Fruit fly (Drosophila melanogaster): Measurements from ENCODE around the gene CG32485.

The CG32485 gene

DNA sequence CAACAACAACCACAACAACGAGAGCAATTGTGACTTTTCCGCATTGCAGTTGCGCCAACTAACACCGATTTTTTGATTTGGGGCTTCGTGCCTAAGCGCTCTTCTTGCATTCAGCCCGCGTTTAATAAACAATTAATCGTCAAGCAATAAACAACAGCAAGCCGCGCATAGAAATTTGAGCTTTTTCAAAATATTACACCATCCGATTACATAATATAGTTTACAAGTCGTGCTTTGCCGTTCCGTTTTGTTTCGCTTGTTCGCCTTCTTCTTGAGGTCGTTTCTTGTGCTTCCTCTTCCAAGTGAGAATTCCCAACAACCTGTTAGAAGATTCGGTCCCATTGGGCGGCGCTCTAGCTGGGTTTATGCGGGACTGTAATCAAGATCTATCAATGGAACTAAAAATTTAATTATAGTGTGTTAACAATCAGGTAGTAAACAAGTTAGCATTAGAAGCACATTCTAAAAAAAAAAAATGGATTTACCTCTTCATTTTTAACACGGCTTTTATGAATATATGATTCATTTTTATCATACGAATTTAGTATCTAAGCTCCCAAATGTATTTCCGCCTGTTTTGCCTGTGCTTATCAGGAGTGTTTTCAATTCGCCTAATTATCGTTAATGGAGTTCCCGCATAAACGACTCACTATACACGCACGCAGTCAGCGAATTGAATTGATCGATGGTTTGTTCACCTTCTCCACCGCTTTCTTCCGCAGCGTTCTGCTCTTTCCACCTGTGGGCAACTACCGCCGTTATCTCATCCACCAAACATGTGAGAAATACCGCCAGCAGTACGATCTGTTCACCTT is 14.1 kb upstream of the CG32485 start (continued):
- TF ChIP-seq sr (GFP tag; IDR thresholded peaks at IDR 0.05) = no peak
- peak; percentile 75 for TF ChIP-seq onecut (GFP tag; IDR thresholded peaks at IDR 0.05)
- peak; percentile 4 for TF ChIP-seq NC2β (GFP tag; optimal IDR thresholded peaks at IDR 0.05)
- TF ChIP-seq CG31388 (GFP tag; optimal IDR thresholded peaks at IDR 0.05) = peak; percentile 51
- TF ChIP-seq Gsc (GFP tag; IDR thresholded peaks at IDR 0.05) = no peak
- peak; percentile 80 for TF ChIP-seq zfh1 (GFP tag; IDR thresholded peaks at IDR 0.05)
- peak; percentile 87 for TF ChIP-seq CG31441 (GFP tag; IDR thresholded peaks at IDR 0.05)
- TF ChIP-seq CG12155 (GFP tag; optimal IDR thresholded peaks at IDR 0.05) = peak; percentile 72
- TF ChIP-seq Ets65A (GFP tag) = peak; percentile 71
- peak; percentile 61; the same call in 1 of the 2 replicates for TF ChIP-seq CG10959 (GFP tag; IDR thresholded peaks at IDR 0.05)
- TF ChIP-seq zfh2 (GFP tag; optimal IDR thresholded peaks at IDR 0.05) = peak; percentile 59
- peak; percentile 90 for TF ChIP-seq kah (GFP tag; optimal IDR thresholded peaks at IDR 0.05)
- peak; percentile 89 for TF ChIP-seq CG12391 (tag; optimal IDR thresholded peaks at IDR 0.05)
- no peak; the same call in 1 of the 2 replicates for TF ChIP-seq CG10321 (GFP tag; IDR thresholded peaks at IDR 0.05)
- peak; percentile 52; the same call in 1 of the 3 replicates for TF ChIP-seq B-H1 (GFP tag; IDR thresholded peaks at IDR 0.05)
- 0 out of 3 replicates have a peak, but pooled peaks have one; percentile 15 for TF ChIP-seq CG7357 (GFP tag; IDR thresholded peaks at IDR 0.05)
- peak; percentile 89 for TF ChIP-seq BtbVII (GFP tag; optimal IDR thresholded peaks at IDR 0.05)
- TF ChIP-seq CG6765 (GFP tag; optimal IDR thresholded peaks at IDR 0.05) = peak; percentile 85
- peak; percentile 43 for TF ChIP-seq slou (GFP tag; optimal IDR thresholded peaks at IDR 0.05)
- TF ChIP-seq CG6854 (GFP tag; optimal IDR thresholded peaks at IDR 0.05) = peak; percentile 87
- peak; percentile 76 for TF ChIP-seq CG17568 (GFP tag; optimal IDR thresholded peaks at IDR 0.05)
- TF ChIP-seq Nf-YA (GFP tag; IDR thresholded peaks at IDR 0.05) = peak; percentile 67; the same call in 1 of the 2 replicates
- TF ChIP-seq CG17385 (GFP tag; optimal IDR thresholded peaks at IDR 0.05) = peak; percentile 85
- no peak for TF ChIP-seq gcm2 (GFP tag; optimal IDR thresholded peaks at IDR 0.05)
- peak; percentile 64 for TF ChIP-seq CG7786 (GFP tag; optimal IDR thresholded peaks at IDR 0.05)
- peak; percentile 93 for TF ChIP-seq CG10979 (tag; optimal IDR thresholded peaks at IDR 0.05)
- peak; percentile 84 for TF ChIP-seq CG13775 (GFP tag; optimal IDR thresholded peaks at IDR 0.05)
- TF ChIP-seq row (GFP tag; IDR thresholded peaks at IDR 0.05) = peak; percentile 89
- peak; percentile 91 for TF ChIP-seq CG14710 (tag; optimal IDR thresholded peaks at IDR 0.05)
- TF ChIP-seq CG1832 (GFP tag; optimal IDR thresholded peaks at IDR 0.05) = no peak
- 0 out of 3 replicates have a peak, but pooled peaks have one; percentile 45 for TF ChIP-seq CG2199 (GFP tag; IDR thresholded peaks at IDR 0.05)
- peak; percentile 78 for TF ChIP-seq NfI (GFP tag; optimal IDR thresholded peaks at IDR 0.05)
- TF ChIP-seq Kr (GFP tag; optimal IDR thresholded peaks at IDR 0.05) = peak; percentile 38
- peak; percentile 59 for TF ChIP-seq CG10462 (GFP tag; optimal IDR thresholded peaks at IDR 0.05)
- TF ChIP-seq CG10565 (GFP tag; optimal IDR thresholded peaks at IDR 0.05) = peak; percentile 50
- peak; percentile 62 for TF ChIP-seq CG1603 (tag; optimal IDR thresholded peaks at IDR 0.05)
- no peak for TF ChIP-seq ab (GFP tag; optimal IDR thresholded peaks at IDR 0.05)
- TF ChIP-seq CG11398 (GFP tag; optimal IDR thresholded peaks at IDR 0.05) = peak; percentile 46
- no peak for TF ChIP-seq BEAF-32 (GFP tag; optimal IDR thresholded peaks at IDR 0.05)
- TF ChIP-seq CG33213 (GFP tag; optimal IDR thresholded peaks at IDR 0.05) = peak; percentile 70
- TF ChIP-seq tna (GFP tag; IDR thresholded peaks at IDR 0.05; ENCODE audit: partially characterized antibody) = no peak
- peak; percentile 81 for TF ChIP-seq tio (GFP tag; optimal IDR thresholded peaks at IDR 0.05)
- TF ChIP-seq lilli (GFP tag; optimal IDR thresholded peaks at IDR 0.05) = peak; percentile 84
- TF ChIP-seq croc (GFP tag; conservative IDR thresholded peaks at IDR 0.05) = peak; percentile 44; the same call in 2 of the 3 replicates
- peak; percentile 11; the same call in 1 of the 2 replicates for TF ChIP-seq CG13287 (GFP tag; IDR thresholded peaks at IDR 0.05; ENCODE audit: partially characterized antibody)
- TF ChIP-seq Ptx1 (GFP tag; IDR thresholded peaks at IDR 0.05) = peak; percentile 69
- peak; percentile 74; the same call in 2 of the 4 replicates for TF ChIP-seq chinmo (GFP tag; IDR thresholded peaks at IDR 0.05; ENCODE audit: partially characterized antibody)
- TF ChIP-seq Dref (GFP tag; IDR thresholded peaks at IDR 0.05) = no peak
- TF ChIP-seq grau (tag; optimal IDR thresholded peaks at IDR 0.05) = peak; percentile 90

All from whole organism, embryonic.